Worm (Caenorhabditis elegans) whole organism, L1 larva: ENCODE measurements around the gene smc-3.
A peak's percentile ranks its signal among the peaks of the same experiment; 100 is the strongest.

Source experiments
- C04F5.9 ChIP-seq: sonication (generic microtip); optimal IDR thresholded peaks from 2 replicates; lab custom pipeline; 2016; ENCODE audit warnings: missing genetic modification characterization, missing compliant biosample characterization
- C16A3.4 ChIP-seq: fragments of 150-350 bp; optimal IDR thresholded peaks from 2 replicates; lab custom pipeline; 2014; ENCODE audit warnings: missing biosample characterization, missing genetic modification characterization
- F16B12.6 ChIP-seq: fragments of 150-350 bp; optimal IDR thresholded peaks from 2 replicates; lab custom pipeline; 2014; ENCODE audit warnings: missing biosample characterization, missing genetic modification characterization
- aha-1 ChIP-seq: fragments of 150-350 bp; optimal IDR thresholded peaks from 2 replicates; lab custom pipeline; 2014; ENCODE audit warnings: missing biosample characterization, missing genetic modification characterization
- alr-1 ChIP-seq: fragments of 200-800 bp; sonication (Bioruptor generic); optimal IDR thresholded peaks from 2 replicates; lab custom pipeline; 2018; ENCODE audit warnings: borderline replicate concordance, mild to moderate bottlenecking, missing genetic modification characterization, missing compliant biosample characterization
- ama-1 ChIP-seq: fragments of 150-350 bp; optimal IDR thresholded peaks from 2 replicates; lab custom pipeline; 2014
- ceh-8 ChIP-seq: fragments of 200-800 bp; sonication (Bioruptor generic); optimal IDR thresholded peaks from 2 replicates; lab custom pipeline; 2018; ENCODE audit warnings: mild to moderate bottlenecking, missing genetic modification characterization, moderate library complexity, missing compliant biosample characterization
- ces-1 ChIP-seq: fragments of 150-350 bp; optimal IDR thresholded peaks from 2 replicates; lab custom pipeline; 2014; ENCODE audit warnings: missing biosample characterization, missing genetic modification reagents, missing genetic modification characterization
- efl-1 ChIP-seq, 4 experiments: fragments of 150-350 bp; optimal IDR thresholded peaks in 3 of 4; peaks in 1 of 4; 1 replicate in 1 of 4; 2 replicates in 3 of 4; lab custom pipeline; 2014; ENCODE audit warnings: missing biosample characterization in 2 of 4, missing genetic modification characterization in 2 of 4, missing genetic modification reagents in 2 of 4
- egl-27 ChIP-seq, 2 experiments: fragments of 150-350 bp in 1 of 2; sonication (generic microtip); optimal IDR thresholded peaks; 3 replicates each; lab custom pipeline; 2017 to 2018; ENCODE audit warnings: missing biosample characterization in 2 of 2, missing genetic modification characterization in 2 of 2, missing genetic modification reagents in 2 of 2
- elt-2 ChIP-seq: sonication (generic microtip); optimal IDR thresholded peaks from 2 replicates; lab custom pipeline; 2016; ENCODE audit warnings: missing genetic modification characterization, mild to moderate bottlenecking, inconsistent platforms, missing compliant biosample characterization, missing genetic modification reagents
- elt-3 ChIP-seq, 6 experiments: fragments of 150-350 bp in 1 of 6; sonication (generic microtip); optimal IDR thresholded peaks; 2 replicates each; lab custom pipeline; 2017 to 2018; ENCODE audit warnings: missing biosample characterization in 6 of 6, missing genetic modification characterization in 6 of 6, inconsistent platforms in 1 of 6
- ets-5 ChIP-seq: fragments of 200-800 bp; sonication (Bioruptor generic); IDR thresholded peaks from 2 replicates; pipeline ENCODE4 v1.3.6; 2022; ENCODE audit warnings: missing genetic modification characterization, missing compliant biosample characterization
- fkh-10 ChIP-seq: sonication (generic microtip); optimal IDR thresholded peaks from 2 replicates; lab custom pipeline; 2017; ENCODE audit warnings: missing biosample characterization, missing genetic modification reagents, missing genetic modification characterization
- fkh-4 ChIP-seq: sonication (generic microtip); optimal IDR thresholded peaks from 2 replicates; lab custom pipeline; 2016; ENCODE audit warnings: missing compliant biosample characterization, missing genetic modification characterization, borderline replicate concordance
- fkh-8 ChIP-seq: sonication (generic microtip); optimal IDR thresholded peaks from 2 replicates; lab custom pipeline; 2016; ENCODE audit warnings: mild to moderate bottlenecking, missing genetic modification characterization, missing compliant biosample characterization
- fos-1 ChIP-seq: fragments of 150-350 bp; optimal IDR thresholded peaks from 2 replicates; lab custom pipeline; 2014; ENCODE audit warnings: missing biosample characterization, missing genetic modification characterization
- grh-1 ChIP-seq: fragments of 200-800 bp; sonication (Bioruptor generic); IDR thresholded peaks from 2 replicates; pipeline ENCODE4 v1.3.6; 2022; ENCODE audit warnings: missing genetic modification reagents, missing genetic modification characterization, missing compliant biosample characterization
- hlh-17 ChIP-seq: fragments of 200-800 bp; sonication (Bioruptor generic); optimal IDR thresholded peaks from 2 replicates; lab custom pipeline; 2018; ENCODE audit warnings: missing genetic modification characterization, mild to moderate bottlenecking, missing compliant biosample characterization, moderate library complexity, borderline replicate concordance
- hlh-4 ChIP-seq: sonication (generic microtip); optimal IDR thresholded peaks from 2 replicates; lab custom pipeline; 2016; ENCODE audit warnings: mild to moderate bottlenecking, missing genetic modification characterization, missing compliant biosample characterization
- hpl-2 ChIP-seq: fragments of 150-350 bp; optimal IDR thresholded peaks from 2 replicates; lab custom pipeline; 2014; ENCODE audit warnings: missing biosample characterization, missing genetic modification reagents, missing genetic modification characterization
- isw-1 ChIP-seq: fragments of 200-800 bp; sonication (Bioruptor generic); IDR thresholded peaks from 2 replicates; pipeline ENCODE4 v1.3.6; 2022; ENCODE audit warnings: missing genetic modification characterization, missing compliant biosample characterization
- lin-13 ChIP-seq: fragments of 150-350 bp; optimal IDR thresholded peaks from 2 replicates; lab custom pipeline; 2014; ENCODE audit warnings: missing biosample characterization, missing genetic modification reagents, missing genetic modification characterization
- lin-39 ChIP-seq: fragments of 150-350 bp; optimal IDR thresholded peaks from 2 replicates; lab custom pipeline; 2014; ENCODE audit warnings: missing biosample characterization, missing genetic modification reagents, missing genetic modification characterization
- lsy-2 ChIP-seq, 2 experiments: fragments of 150-350 bp; optimal IDR thresholded peaks; 2 replicates each; lab custom pipeline; 2014; ENCODE audit warnings: missing biosample characterization in 2 of 2, missing genetic modification characterization in 2 of 2
- mef-2 ChIP-seq: fragments of 150-350 bp; optimal IDR thresholded peaks from 2 replicates; lab custom pipeline; 2014; ENCODE audit warnings: missing biosample characterization, missing genetic modification characterization
- nhr-11 ChIP-seq: fragments of 150-350 bp; optimal IDR thresholded peaks from 2 replicates; lab custom pipeline; 2014; ENCODE audit warnings: missing biosample characterization, missing genetic modification characterization
- nhr-19 ChIP-seq: fragments of 200-800 bp; sonication (Bioruptor generic); conservative IDR thresholded peaks from 2 replicates; pipeline ENCODE4 v1.3.6; 2022; ENCODE audit warnings: missing genetic modification characterization, missing compliant biosample characterization
- nhr-20 ChIP-seq: sonication (generic microtip); optimal IDR thresholded peaks from 2 replicates; lab custom pipeline; 2016; ENCODE audit warnings: mild to moderate bottlenecking, missing genetic modification characterization, missing compliant biosample characterization
- nhr-28 ChIP-seq: fragments of 150-350 bp; optimal IDR thresholded peaks from 2 replicates; lab custom pipeline; 2014; ENCODE audit warnings: missing biosample characterization, missing genetic modification characterization
- nhr-47 ChIP-seq: sonication (generic microtip); optimal IDR thresholded peaks from 2 replicates; lab custom pipeline; 2016; ENCODE audit warnings: mild to moderate bottlenecking, missing genetic modification characterization, moderate library complexity, missing compliant biosample characterization
- nhr-76 ChIP-seq: sonication (generic microtip); optimal IDR thresholded peaks from 2 replicates; lab custom pipeline; 2017; ENCODE audit warnings: missing biosample characterization, missing genetic modification characterization
- nhr-85 ChIP-seq: sonication (generic microtip); peaks from one replicate; lab custom pipeline; 2016; ENCODE audit warnings: missing genetic modification characterization, inconsistent platforms, missing compliant biosample characterization
- nhr-90 ChIP-seq: sonication (generic microtip); optimal IDR thresholded peaks from 2 replicates; lab custom pipeline; 2016; ENCODE audit warnings: mild to moderate bottlenecking, missing genetic modification characterization, missing compliant biosample characterization; ENCODE audit not compliant: poor library complexity
- pag-3 ChIP-seq: sonication (generic microtip); optimal IDR thresholded peaks from 2 replicates; lab custom pipeline; 2017; ENCODE audit warnings: missing genetic modification characterization, mild to moderate bottlenecking, missing compliant biosample characterization, antibody characterized with exemption, borderline replicate concordance; ENCODE audit not compliant: insufficient read depth
- pax-3 ChIP-seq: fragments of 200-800 bp; sonication (Bioruptor generic); optimal IDR thresholded peaks from 2 replicates; lab custom pipeline; 2018; ENCODE audit warnings: mild to moderate bottlenecking, missing genetic modification characterization, moderate library complexity, missing compliant biosample characterization
- pqm-1 ChIP-seq: sonication (generic microtip); optimal IDR thresholded peaks from 3 replicates; lab custom pipeline; 2017; ENCODE audit warnings: missing biosample characterization, missing genetic modification characterization
- snpc-4 ChIP-seq: fragments of 150-350 bp; optimal IDR thresholded peaks from 2 replicates; lab custom pipeline; 2014; ENCODE audit warnings: missing biosample characterization, missing genetic modification characterization
- sup-37 ChIP-seq: fragments of 200-800 bp; sonication (Bioruptor generic); optimal IDR thresholded peaks from 2 replicates; lab custom pipeline; 2018; ENCODE audit warnings: mild to moderate bottlenecking, missing genetic modification characterization, missing compliant biosample characterization
- swsn-7 ChIP-seq: sonication (generic microtip); optimal IDR thresholded peaks from 2 replicates; lab custom pipeline; 2016; ENCODE audit warnings: missing genetic modification characterization, missing compliant biosample characterization
- tlp-1 ChIP-seq: fragments of 150-350 bp; optimal IDR thresholded peaks from 2 replicates; lab custom pipeline; 2014; ENCODE audit warnings: missing biosample characterization, missing genetic modification characterization
- unc-30 ChIP-seq: sonication (generic microtip); optimal IDR thresholded peaks from 2 replicates; lab custom pipeline; 2017; ENCODE audit warnings: missing biosample characterization, missing genetic modification characterization
- unc-98 ChIP-seq: fragments of 200-800 bp; sonication (Bioruptor generic); IDR thresholded peaks from 2 replicates; pipeline ENCODE4 v1.3.6; 2022; ENCODE audit warnings: missing genetic modification characterization, missing compliant biosample characterization
- xbp-1 ChIP-seq: sonication (generic microtip); optimal IDR thresholded peaks from 2 replicates; lab custom pipeline; 2016; ENCODE audit warnings: missing genetic modification characterization, missing compliant biosample characterization
- ztf-11 ChIP-seq, 2 experiments: sonication (generic microtip); optimal IDR thresholded peaks; 2 replicates each; lab custom pipeline; 2016 to 2017; ENCODE audit warnings: missing genetic modification characterization in 2 of 2, missing biosample characterization in 1 of 2, missing compliant biosample characterization in 1 of 2

Gene smc-3

DNA sequence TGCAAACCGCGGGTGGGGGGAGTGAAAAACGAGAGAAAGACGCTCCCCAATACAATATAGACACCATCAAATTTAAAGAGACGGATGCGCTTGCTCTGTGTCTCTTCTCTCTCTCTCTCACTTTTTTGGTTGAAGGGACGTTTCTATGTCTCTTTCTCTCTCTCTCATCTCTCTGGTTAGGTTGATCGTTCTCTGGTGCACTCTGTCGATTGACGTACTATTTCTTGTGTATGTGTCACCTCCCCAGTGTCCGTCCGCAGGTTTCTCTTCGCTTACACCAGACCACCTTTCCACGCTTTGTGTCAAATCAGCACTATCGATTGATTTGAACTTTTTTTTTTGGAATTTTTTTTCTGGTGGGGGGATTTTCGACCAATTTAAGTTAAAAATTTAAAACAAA lies 47.3 kb upstream of the smc-3 start (continued):
- TF ChIP-seq ces-1: no peak
- TF ChIP-seq egl-27 (tag; optimal IDR thresholded peaks at IDR 0.05; lab: Kevin White, UChicago): no peak
- TF ChIP-seq xbp-1 (tag; lab: Kevin White, UChicago): peak; percentile 52
- no peak for TF ChIP-seq hlh-17 (GFP tag; lab: Kevin White, UChicago)
- TF ChIP-seq snpc-4 (tag; lab: Kevin White, UChicago): peak; percentile 8
- TF ChIP-seq nhr-28 (tag; lab: Kevin White, UChicago): no peak
- no peak for TF ChIP-seq sup-37 (GFP tag; lab: Kevin White, UChicago)
- TF ChIP-seq alr-1 (tag; lab: Kevin White, UChicago): no peak
- TF ChIP-seq pqm-1 (tag; lab: Kevin White, UChicago): no peak
- TF ChIP-seq efl-1 (optimal IDR thresholded peaks at IDR 0.05; lab: Kevin White, UChicago): peak; percentile 65 to 74
- TF ChIP-seq efl-1 (GFP tag; optimal IDR thresholded peaks at IDR 0.05 in 1 of 2; lab: Kevin White, UChicago): peak; percentile 44 to 93
- TF ChIP-seq swsn-7 (tag; lab: Kevin White, UChicago): peak; percentile 59
- TF ChIP-seq nhr-11 (tag; lab: Kevin White, UChicago): no peak
- no peak for TF ChIP-seq pax-3 (tag; lab: Kevin White, UChicago)
- peak; percentile 12 for TF ChIP-seq hpl-2
- TF ChIP-seq nhr-76 (tag; lab: Kevin White, UChicago): no peak
- TF ChIP-seq F16B12.6 (tag; lab: Kevin White, UChicago): peak; percentile 3
- TF ChIP-seq fkh-10 (GFP tag; lab: Kevin White, UChicago): no peak
- TF ChIP-seq nhr-19 (GFP tag; lab: Robert Waterston, UW): peak; percentile 94
- no peak for TF ChIP-seq tlp-1
- peak; percentile 83 for TF ChIP-seq fos-1 (tag; lab: Kevin White, UChicago)
- TF ChIP-seq nhr-20 (tag; lab: Kevin White, UChicago): peak; percentile 84
- no peak for TF ChIP-seq pag-3 (tag; lab: Kevin White, UChicago)
- no peak for TF ChIP-seq ama-1 (lab: Kevin White, UChicago)
- TF ChIP-seq ztf-11 (tag; optimal IDR thresholded peaks at IDR 0.05; lab: Kevin White, UChicago): peak in 1 of 2 experiments; percentile 4
- peak in 4 of 6 experiments; percentile 47 to 61 (median 54) for TF ChIP-seq elt-3 (tag; optimal IDR thresholded peaks at IDR 0.05; lab: Kevin White, UChicago)
- TF ChIP-seq mef-2 (tag; lab: Kevin White, UChicago): no peak
- peak; percentile 90 for TF ChIP-seq nhr-85 (tag; lab: Kevin White, UChicago)
- TF ChIP-seq fkh-8 (tag; lab: Kevin White, UChicago): peak; percentile 33
- TF ChIP-seq isw-1 (GFP tag; lab: Robert Waterston, UW): no peak
- peak; percentile 23 for TF ChIP-seq lin-13 (GFP tag; lab: Kevin White, UChicago)
- no peak for TF ChIP-seq unc-98 (GFP tag; lab: Robert Waterston, UW)
- TF ChIP-seq hlh-4 (tag; lab: Kevin White, UChicago): no peak
- no peak for TF ChIP-seq fkh-4
- TF ChIP-seq aha-1: no peak
- TF ChIP-seq nhr-90 (tag; lab: Kevin White, UChicago): peak; percentile 68
- TF ChIP-seq C16A3.4 (tag; lab: Kevin White, UChicago): peak; percentile 80
- TF ChIP-seq C04F5.9: no peak
- TF ChIP-seq lsy-2 (tag; optimal IDR thresholded peaks at IDR 0.05; lab: Kevin White, UChicago): peak; percentile 60 to 84
- TF ChIP-seq ets-5: no peak
- no peak for TF ChIP-seq unc-30 (tag; lab: Kevin White, UChicago)
- TF ChIP-seq lin-39: no peak
- no peak for TF ChIP-seq ceh-8 (GFP tag; lab: Kevin White, UChicago)
- no peak for TF ChIP-seq grh-1 (GFP tag; lab: Robert Waterston, UW)
- peak; percentile 25 for TF ChIP-seq elt-2 (tag; lab: Kevin White, UChicago)
- TF ChIP-seq nhr-47: peak; percentile 72
